Fruit fly (Drosophila melanogaster) whole organism, prepupa: ENCODE measurements around the gene CG17786.

Source experiments
- CG10631 ChIP-seq: fragments of 200-800 bp; sonication (Bioruptor generic); optimal IDR thresholded peaks from 2 replicates; lab custom pipeline; 2016; ENCODE audit warnings: missing biosample characterization, missing genetic modification characterization
- CG10669 ChIP-seq: fragments of 200-800 bp; sonication (Bioruptor generic); optimal IDR thresholded peaks from 3 replicates; lab custom pipeline; 2018; ENCODE audit warnings: missing biosample characterization, mild to moderate bottlenecking, missing genetic modification characterization, moderate library complexity
- CG11762 ChIP-seq: fragments of 200-800 bp; sonication (Bioruptor generic); optimal IDR thresholded peaks from 3 replicates; lab custom pipeline; 2016; ENCODE audit warnings: missing biosample characterization, missing genetic modification characterization; ENCODE audit not compliant: insufficient read depth
- CG11902 ChIP-seq: fragments of 200-800 bp; sonication (Bioruptor generic); optimal IDR thresholded peaks from 3 replicates; lab custom pipeline; 2016; ENCODE audit warnings: missing biosample characterization, missing genetic modification characterization
- CG15336 ChIP-seq: fragments of 200-800 bp; sonication (Bioruptor generic); IDR thresholded peaks from 2 replicates; pipeline ENCODE4 v1.3.6; 2022; ENCODE audit warnings: missing biosample characterization, missing genetic modification characterization
- CG3032 ChIP-seq: fragments of 200-800 bp; optimal IDR thresholded peaks from 2 replicates; lab custom pipeline; 2019; ENCODE audit warnings: missing biosample characterization, mild to moderate bottlenecking, missing genetic modification characterization, moderate library complexity
- CG34406 ChIP-seq: fragments of 200-800 bp; sonication (Bioruptor generic); optimal IDR thresholded peaks from 3 replicates; lab custom pipeline; 2016; ENCODE audit warnings: missing biosample characterization, missing genetic modification characterization
- CG4318 ChIP-seq: fragments of 200-800 bp; sonication (Bioruptor generic); optimal IDR thresholded peaks from 3 replicates; lab custom pipeline; 2017; ENCODE audit warnings: missing biosample characterization, mild to moderate bottlenecking, missing genetic modification characterization
- CG6163 ChIP-seq: fragments of 200-800 bp; sonication (Bioruptor generic); IDR thresholded peaks from 3 replicates; pipeline ENCODE4 v1.3.6; 2022; ENCODE audit warnings: missing biosample characterization, missing genetic modification characterization
- CG6276 ChIP-seq: fragments of 200-800 bp; sonication (Bioruptor generic); optimal IDR thresholded peaks from 2 replicates; lab custom pipeline; 2017; ENCODE audit warnings: missing biosample characterization, mild to moderate bottlenecking, missing genetic modification characterization
- CG6792 ChIP-seq: fragments of 200-800 bp; sonication (Bioruptor generic); optimal IDR thresholded peaks from 3 replicates; lab custom pipeline; 2016; ENCODE audit warnings: missing biosample characterization, missing genetic modification characterization
- CG6808 ChIP-seq: fragments of 200-800 bp; sonication (Bioruptor generic); optimal IDR thresholded peaks from 3 replicates; lab custom pipeline; 2017; ENCODE audit warnings: missing biosample characterization, missing genetic modification characterization, mild to moderate bottlenecking, moderate library complexity, missing genetic modification reagents
- CG7368 ChIP-seq: fragments of 200-800 bp; sonication (Bioruptor generic); optimal IDR thresholded peaks from 3 replicates; lab custom pipeline; 2016; ENCODE audit warnings: missing biosample characterization, missing genetic modification characterization
- CG8119 ChIP-seq: fragments of 200-800 bp; sonication (Bioruptor generic); IDR thresholded peaks from 3 replicates; pipeline ENCODE4 v1.3.6; 2022; ENCODE audit warnings: missing biosample characterization, missing genetic modification characterization
- CG9139 ChIP-seq: fragments of 200-800 bp; sonication (Bioruptor generic); optimal IDR thresholded peaks from 3 replicates; lab custom pipeline; 2017; ENCODE audit warnings: missing biosample characterization, mild to moderate bottlenecking, missing genetic modification characterization
- Eip75B ChIP-seq: fragments of 200-800 bp; sonication (Bioruptor generic); optimal IDR thresholded peaks from 3 replicates; lab custom pipeline; 2016; ENCODE audit warnings: missing biosample characterization, missing genetic modification characterization
- Eip78C ChIP-seq: fragments of 200-800 bp; sonication (Bioruptor generic); peaks from one replicate; lab custom pipeline; 2016; ENCODE audit warnings: missing biosample characterization, missing genetic modification characterization
- Ets96B ChIP-seq: fragments of 200-800 bp; optimal IDR thresholded peaks from 2 replicates; lab custom pipeline; 2019; ENCODE audit warnings: missing biosample characterization, mild to moderate bottlenecking, missing genetic modification characterization, moderate library complexity
- Gug ChIP-seq: fragments of 200-800 bp; sonication (Bioruptor generic); IDR thresholded peaks from 2 replicates; pipeline ENCODE4 v1.3.6; 2022; ENCODE audit warnings: missing biosample characterization, missing genetic modification characterization
- Hr38 ChIP-seq: sonication (Bioruptor generic); optimal IDR thresholded peaks from 2 replicates; lab custom pipeline; 2016; ENCODE audit warnings: missing biosample characterization, missing genetic modification characterization
- Hr39 ChIP-seq: fragments of 200-800 bp; sonication (Bioruptor generic); optimal IDR thresholded peaks from 2 replicates; lab custom pipeline; 2016; ENCODE audit warnings: missing biosample characterization, missing genetic modification characterization
- Hr4 ChIP-seq: fragments of 200-800 bp; sonication (Bioruptor generic); optimal IDR thresholded peaks from 3 replicates; lab custom pipeline; 2016; ENCODE audit warnings: missing biosample characterization, missing genetic modification characterization
- Lpt ChIP-seq: fragments of 200-800 bp; sonication (Bioruptor generic); optimal IDR thresholded peaks from 3 replicates; lab custom pipeline; 2016; ENCODE audit warnings: missing biosample characterization, missing genetic modification characterization
- Met ChIP-seq: fragments of 200-800 bp; sonication (Bioruptor generic); optimal IDR thresholded peaks from 3 replicates; lab custom pipeline; 2016; ENCODE audit warnings: missing biosample characterization, missing genetic modification characterization
- Smox ChIP-seq: fragments of 200-800 bp; sonication (Bioruptor generic); optimal IDR thresholded peaks from 3 replicates; lab custom pipeline; 2016; ENCODE audit warnings: missing biosample characterization, missing genetic modification characterization
- Sox102F ChIP-seq: fragments of 200-800 bp; sonication (Bioruptor generic); optimal IDR thresholded peaks from 2 replicates; lab custom pipeline; 2016; ENCODE audit warnings: missing biosample characterization, mild to moderate bottlenecking, missing genetic modification characterization
- Sox14 ChIP-seq: fragments of 200-800 bp; sonication (Bioruptor generic); optimal IDR thresholded peaks from 3 replicates; lab custom pipeline; 2016; ENCODE audit warnings: missing biosample characterization, missing genetic modification characterization
- Sox15 ChIP-seq: fragments of 200-800 bp; sonication (Bioruptor generic); optimal IDR thresholded peaks from 3 replicates; lab custom pipeline; 2016; ENCODE audit warnings: missing biosample characterization, missing genetic modification characterization
- dac ChIP-seq: fragments of 200-800 bp; sonication (Bioruptor generic); optimal IDR thresholded peaks from 2 replicates; lab custom pipeline; 2017; ENCODE audit warnings: missing biosample characterization, mild to moderate bottlenecking, missing genetic modification characterization
- dsx ChIP-seq: fragments of 200-800 bp; optimal IDR thresholded peaks from 3 replicates; lab custom pipeline; 2019; ENCODE audit warnings: missing biosample characterization, mild to moderate bottlenecking, missing genetic modification characterization, moderate library complexity; ENCODE audit not compliant: poor library complexity, severe bottlenecking
- esn ChIP-seq: fragments of 200-800 bp; sonication (Bioruptor generic); optimal IDR thresholded peaks from 2 replicates; lab custom pipeline; 2016; ENCODE audit warnings: missing biosample characterization, mild to moderate bottlenecking, missing genetic modification characterization, moderate library complexity
- fkh ChIP-seq: fragments of 200-800 bp; sonication (Bioruptor generic); optimal IDR thresholded peaks from 3 replicates; lab custom pipeline; 2017; ENCODE audit warnings: missing biosample characterization, mild to moderate bottlenecking, missing genetic modification characterization, moderate library complexity
- net ChIP-seq: fragments of 200-800 bp; sonication (Bioruptor generic); optimal IDR thresholded peaks from 3 replicates; lab custom pipeline; 2016; ENCODE audit warnings: missing biosample characterization, missing genetic modification characterization
- salr ChIP-seq, 2 experiments: fragments of 200-800 bp; sonication (Bioruptor generic); optimal IDR thresholded peaks; 3 replicates each; lab custom pipeline; 2016 to 2018; ENCODE audit warnings: missing biosample characterization in 2 of 2, missing genetic modification characterization in 2 of 2, mild to moderate bottlenecking in 1 of 2
- spab ChIP-seq: fragments of 200-800 bp; sonication (Bioruptor generic); optimal IDR thresholded peaks from 2 replicates; lab custom pipeline; 2017; ENCODE audit warnings: missing biosample characterization, mild to moderate bottlenecking, missing genetic modification characterization, missing genetic modification reagents
- ss ChIP-seq, 2 experiments: fragments of 200-800 bp; sonication (Bioruptor generic); optimal IDR thresholded peaks; 2 replicates in 1 of 2; 3 replicates in 1 of 2; lab custom pipeline; 2017 to 2018; ENCODE audit warnings: mild to moderate bottlenecking in 2 of 2, missing biosample characterization in 2 of 2, missing genetic modification characterization in 2 of 2, moderate library complexity in 1 of 2
- svp ChIP-seq: fragments of 200-800 bp; sonication (Bioruptor generic); peaks from one replicate; lab custom pipeline; 2016; ENCODE audit warnings: missing biosample characterization, missing genetic modification characterization
- topi ChIP-seq: fragments of 200-800 bp; sonication (Bioruptor generic); optimal IDR thresholded peaks from 3 replicates; lab custom pipeline; 2016; ENCODE audit warnings: missing biosample characterization, missing genetic modification characterization
- vri ChIP-seq: fragments of 200-800 bp; sonication (Bioruptor generic); optimal IDR thresholded peaks from 3 replicates; lab custom pipeline; 2016; ENCODE audit warnings: missing biosample characterization, mild to moderate bottlenecking, missing genetic modification characterization

The CG17786 gene

DNA sequence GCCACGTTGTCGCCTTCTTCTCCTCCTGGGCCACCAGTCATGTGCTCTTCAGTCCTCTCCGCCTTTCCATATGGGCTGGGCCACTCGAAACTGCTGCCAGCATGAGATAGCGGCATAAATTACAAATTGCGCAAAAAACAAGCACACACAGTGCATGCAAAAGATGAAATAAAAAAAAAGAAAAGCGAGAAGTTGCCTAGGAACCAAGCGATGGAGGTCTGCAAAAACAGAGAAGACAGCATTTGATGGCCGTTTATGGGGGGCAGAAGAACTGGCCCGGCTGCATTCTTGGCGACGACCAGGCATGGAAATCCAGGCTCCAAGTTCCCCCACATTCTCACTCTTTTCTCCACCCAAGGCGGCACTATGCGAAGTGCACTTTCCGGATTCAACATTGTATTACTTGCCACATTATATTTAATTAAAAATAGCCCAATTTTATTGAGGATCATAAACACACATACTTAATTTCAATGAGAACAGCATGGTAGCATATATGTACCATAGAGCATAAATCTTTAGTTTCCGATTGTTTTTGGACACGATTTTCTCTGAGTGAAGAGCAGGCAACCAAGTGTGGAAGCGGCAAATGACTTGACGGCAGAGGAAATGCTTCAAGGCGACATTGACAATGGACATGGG, 43.0 kb upstream of the CG17786 start (continued):
- peak; percentile 32 for TF ChIP-seq spab (GFP tag; lab: Kevin White, UChicago)
- peak; percentile 75 for TF ChIP-seq CG10631 (GFP tag; lab: Kevin White, UChicago)
- TF ChIP-seq CG4318 (GFP tag; lab: Kevin White, UChicago), result peak; percentile 43
- no peak for TF ChIP-seq fkh (GFP tag; lab: Kevin White, UChicago)
- TF ChIP-seq CG8119 (GFP tag; lab: Robert Waterston, UW), result peak; percentile 48; the same call in 2 of the 3 replicates
- TF ChIP-seq CG10669 (GFP tag; lab: Kevin White, UChicago), result peak; percentile 51
- TF ChIP-seq Sox15 (GFP tag; lab: Kevin White, UChicago), result no peak
- TF ChIP-seq net (GFP tag; lab: Kevin White, UChicago), result peak; percentile 28
- TF ChIP-seq vri (GFP tag; lab: Kevin White, UChicago), result no peak
- peak; percentile 52 for TF ChIP-seq CG6276 (GFP tag; lab: Kevin White, UChicago)
- peak; percentile 51 for TF ChIP-seq CG6808 (GFP tag; lab: Kevin White, UChicago)
- peak; percentile 87 for TF ChIP-seq dsx (GFP tag; lab: Kevin White, UChicago)
- TF ChIP-seq CG6163 (GFP tag; lab: Robert Waterston, UW), result peak; percentile 54; the same call in 2 of the 3 replicates
- TF ChIP-seq Hr38 (GFP tag; lab: Kevin White, UChicago), result no peak
- peak; percentile 62 for TF ChIP-seq Eip75B (GFP tag; lab: Kevin White, UChicago)
- peak; percentile 51 for TF ChIP-seq Gug (GFP tag; lab: Robert Waterston, UW)
- peak; percentile 72 for TF ChIP-seq Lpt (GFP tag; lab: Kevin White, UChicago)
- TF ChIP-seq Hr39 (GFP tag; lab: Kevin White, UChicago), result no peak
- peak; percentile 66 for TF ChIP-seq Ets96B (tag; lab: Kevin White, UChicago)
- TF ChIP-seq Hr4 (GFP tag; lab: Kevin White, UChicago), result peak; percentile 44
- no peak for TF ChIP-seq CG7368
- no peak for TF ChIP-seq topi (GFP tag; lab: Kevin White, UChicago)
- peak; percentile 79 for TF ChIP-seq Eip78C (GFP tag; lab: Kevin White, UChicago)
- TF ChIP-seq Sox14 (GFP tag; lab: Kevin White, UChicago), result peak; percentile 73
- no peak for TF ChIP-seq CG9139 (GFP tag; lab: Kevin White, UChicago)
- peak; percentile 15 for TF ChIP-seq CG11762 (GFP tag; lab: Kevin White, UChicago)
- peak; percentile 55 for TF ChIP-seq CG15336 (GFP tag; lab: Robert Waterston, UW)
- peak; percentile 41 to 79 for TF ChIP-seq ss (GFP tag; optimal IDR thresholded peaks at IDR 0.05; lab: Kevin White, UChicago)

DNA sequence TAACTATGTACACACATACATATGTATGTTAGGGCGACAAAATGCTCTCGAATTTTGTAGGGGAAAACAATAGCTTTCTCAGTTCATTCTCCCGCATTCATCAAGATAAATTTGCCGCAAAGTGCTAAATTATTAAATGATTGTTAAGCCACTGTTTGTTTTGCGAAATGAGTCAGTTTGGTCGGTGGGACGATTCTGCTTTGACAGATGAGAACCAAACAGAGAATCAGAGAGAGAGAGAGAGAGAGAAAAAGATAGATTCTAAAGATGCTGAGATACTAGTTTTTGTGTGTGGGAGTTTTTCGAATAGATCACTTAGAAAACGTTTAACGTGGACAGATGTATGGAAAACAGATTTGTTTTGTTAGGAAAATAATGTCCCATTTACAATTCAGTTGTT, 41.9 kb upstream of the CG17786 start:
- TF ChIP-seq Hr38 (GFP tag; lab: Kevin White, UChicago) (no peak), dac (GFP tag; lab: Kevin White, UChicago) (no peak), net (GFP tag; lab: Kevin White, UChicago) (no peak), CG10669 (GFP tag; lab: Kevin White, UChicago) (no peak), CG6276 (GFP tag; lab: Kevin White, UChicago) (no peak), Gug (GFP tag; lab: Robert Waterston, UW) (no peak), salr (GFP tag; optimal IDR thresholded peaks at IDR 0.05; lab: Kevin White, UChicago) (no peak), Sox102F (GFP tag; lab: Kevin White, UChicago) (no peak), Eip78C (GFP tag; lab: Kevin White, UChicago) (no peak), fkh (GFP tag; lab: Kevin White, UChicago) (no peak)

DNA sequence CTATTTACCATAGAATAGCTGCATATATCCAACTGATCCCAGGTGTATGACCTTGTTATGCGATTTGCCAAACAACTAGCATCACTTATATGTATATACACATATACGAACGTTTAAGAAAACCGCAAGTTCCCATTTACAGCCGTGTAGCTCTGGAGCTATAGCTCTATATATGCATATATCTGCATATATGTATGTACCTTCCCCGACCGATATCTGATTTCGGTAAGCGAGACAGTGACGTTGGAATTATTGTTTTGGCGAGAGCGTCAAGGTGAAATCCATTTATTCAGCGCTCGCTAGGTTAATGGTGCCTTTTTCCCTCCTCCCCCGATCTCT, 41.5 kb upstream of the CG17786 start:
- TF ChIP-seq CG6792 (GFP tag; lab: Kevin White, UChicago) (peak; percentile 31), dac (GFP tag; lab: Kevin White, UChicago) (no peak), CG6276 (GFP tag; lab: Kevin White, UChicago) (no peak), topi (GFP tag; lab: Kevin White, UChicago) (no peak), CG6808 (GFP tag; lab: Kevin White, UChicago) (no peak), salr (GFP tag; optimal IDR thresholded peaks at IDR 0.05; lab: Kevin White, UChicago) (no peak), CG3032 (tag; lab: Kevin White, UChicago) (no peak), CG34406 (GFP tag; lab: Kevin White, UChicago) (no peak), CG7368 (no peak), CG11902 (no peak), esn (peak; percentile 24), CG10631 (GFP tag; lab: Kevin White, UChicago) (no peak), Eip78C (GFP tag; lab: Kevin White, UChicago) (peak; percentile 9), spab (GFP tag; lab: Kevin White, UChicago) (no peak), Hr38 (GFP tag; lab: Kevin White, UChicago) (no peak), svp (GFP tag; lab: Kevin White, UChicago) (peak; percentile 90), Met (GFP tag; lab: Kevin White, UChicago) (no peak), Sox14 (GFP tag; lab: Kevin White, UChicago) (no peak), Smox (no peak)
- TF ChIP-seq, all 60 proteins: peak for 4
